ENCODE assay signal across 2 fruit fly cellular contexts in the genomic region with DNA sequence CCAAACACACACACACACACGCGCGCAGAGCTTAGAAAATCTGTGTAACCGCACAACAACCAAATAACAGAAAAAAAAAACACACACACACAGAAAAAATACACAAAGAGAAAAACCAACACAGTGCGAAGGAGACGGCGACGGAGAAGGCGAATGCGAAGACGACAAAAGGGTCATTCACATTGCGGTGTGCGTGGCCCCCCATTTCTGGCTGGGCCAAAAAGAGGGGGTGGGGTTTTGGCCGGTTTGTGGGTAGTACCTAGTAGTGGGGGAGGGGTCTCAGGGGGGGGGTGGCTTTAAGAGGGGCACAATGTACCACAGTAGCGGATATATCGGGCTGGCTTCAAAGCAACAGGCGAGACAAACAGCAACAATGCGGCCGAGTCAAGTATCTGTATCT.
TF ChIP-seq lines count a peak whose summit lies in the region.

No protein-coding gene starts in this region.

TF ChIP-seq in whole organism, embryonic, 481 proteins besides CTCF, POLR2A, EP300 and RAD21 (continued from another document and continues in another):
- no peak for TF ChIP-seq CG12299 (tag; optimal IDR thresholded peaks at IDR 0.05; lab: Kevin White, UChicago)
- no peak for TF ChIP-seq C15 (GFP tag; IDR thresholded peaks at IDR 0.05; lab: Robert Waterston, UW)
- TF ChIP-seq CG14441 (GFP tag; IDR thresholded peaks at IDR 0.05; lab: Robert Waterston, UW), result no peak
- peak; percentile 53 for TF ChIP-seq sqz (GFP tag; optimal IDR thresholded peaks at IDR 0.05; lab: Kevin White, UChicago)
- no peak for TF ChIP-seq CG18764 (GFP tag; optimal IDR thresholded peaks at IDR 0.05; lab: Kevin White, UChicago)
- no peak for TF ChIP-seq Ravus (GFP tag; IDR thresholded peaks at IDR 0.05; lab: Robert Waterston, UW)
- no peak for TF ChIP-seq CG11456 (GFP tag; IDR thresholded peaks at IDR 0.05; lab: Robert Waterston, UW)
- no peak for TF ChIP-seq CG16779 (GFP tag; IDR thresholded peaks at IDR 0.05; lab: Robert Waterston, UW)
- no peak for TF ChIP-seq gt (GFP tag; IDR thresholded peaks at IDR 0.05; lab: Robert Waterston, UW)
- TF ChIP-seq CG13894 (tag; optimal IDR thresholded peaks at IDR 0.05; lab: Kevin White, UChicago), result peak; percentile 39
- no peak for TF ChIP-seq NFAT (GFP tag; IDR thresholded peaks at IDR 0.05; lab: Robert Waterston, UW)
- TF ChIP-seq Fer2 (tag; optimal IDR thresholded peaks at IDR 0.05; lab: Kevin White, UChicago), result no peak
- TF ChIP-seq CG15011 (GFP tag; optimal IDR thresholded peaks at IDR 0.05; lab: Kevin White, UChicago), result no peak
- TF ChIP-seq CG9932 (GFP tag; IDR thresholded peaks at IDR 0.05; lab: Robert Waterston, UW), result no peak
- TF ChIP-seq usp (GFP tag; optimal IDR thresholded peaks at IDR 0.05; lab: Kevin White, UChicago), result no peak
- no peak for TF ChIP-seq maf-S (GFP tag; optimal IDR thresholded peaks at IDR 0.05; lab: Kevin White, UChicago)
- no peak for TF ChIP-seq MTF-1 (GFP tag; optimal IDR thresholded peaks at IDR 0.05; lab: Kevin White, UChicago; ENCODE audit: borderline replicate concordance)
- no peak for TF ChIP-seq eve (GFP tag; optimal IDR thresholded peaks at IDR 0.05; lab: Kevin White, UChicago)
- no peak for TF ChIP-seq CG17385 (GFP tag; optimal IDR thresholded peaks at IDR 0.05; lab: Kevin White, UChicago)
- TF ChIP-seq CG12659 (GFP tag; optimal IDR thresholded peaks at IDR 0.05; lab: Kevin White, UChicago), result no peak
- no peak for TF ChIP-seq Aef1 (GFP tag; IDR thresholded peaks at IDR 0.05; lab: Robert Waterston, UW)
- no peak for TF ChIP-seq CG8924 (tag; optimal IDR thresholded peaks at IDR 0.05; lab: Kevin White, UChicago)
- no peak for TF ChIP-seq dimm (GFP tag; IDR thresholded peaks at IDR 0.05; lab: Robert Waterston, UW)
- no peak for TF ChIP-seq sob (GFP tag; IDR thresholded peaks at IDR 0.05; lab: Robert Waterston, UW)
- TF ChIP-seq CG15479 (GFP tag; optimal IDR thresholded peaks at IDR 0.05; lab: Kevin White, UChicago), result no peak
- TF ChIP-seq YL-1 (GFP tag; optimal IDR thresholded peaks at IDR 0.05; lab: Kevin White, UChicago), result no peak
- TF ChIP-seq aop (GFP tag; IDR thresholded peaks at IDR 0.05; lab: Robert Waterston, UW), result no peak
- TF ChIP-seq crp (GFP tag; optimal IDR thresholded peaks at IDR 0.05; lab: Kevin White, UChicago), result no peak
- no peak for TF ChIP-seq kay (GFP tag; optimal IDR thresholded peaks at IDR 0.05; lab: Kevin White, UChicago)
- no peak for TF ChIP-seq CG13296 (GFP tag; optimal IDR thresholded peaks at IDR 0.05; lab: Kevin White, UChicago)
- no peak for TF ChIP-seq CG2202 (tag; optimal IDR thresholded peaks at IDR 0.05; lab: Kevin White, UChicago)
- TF ChIP-seq pan (optimal IDR thresholded peaks at IDR 0.05; lab: Kevin White, UChicago), result no peak
- TF ChIP-seq pan (GFP tag; optimal IDR thresholded peaks at IDR 0.05 in 1 of 2, IDR thresholded peaks at IDR 0.05 in 1 of 2), result no peak
- no peak for TF ChIP-seq CG8290 (GFP tag; optimal IDR thresholded peaks at IDR 0.05; lab: Kevin White, UChicago)
- TF ChIP-seq CG8290 (tag; optimal IDR thresholded peaks at IDR 0.05; lab: Kevin White, UChicago), result peak in 1 of 2 experiments; percentile 22
- TF ChIP-seq CG6175 (GFP tag; IDR thresholded peaks at IDR 0.05; lab: Robert Waterston, UW), result peak; percentile 61; the same call in 2 of the 3 replicates
- TF ChIP-seq CG12391 (tag; optimal IDR thresholded peaks at IDR 0.05; lab: Kevin White, UChicago), result no peak
- no peak for TF ChIP-seq ems (GFP tag; optimal IDR thresholded peaks at IDR 0.05; lab: Kevin White, UChicago)
- no peak for TF ChIP-seq stwl (tag; optimal IDR thresholded peaks at IDR 0.05; lab: Kevin White, UChicago)
- TF ChIP-seq ap (GFP tag; IDR thresholded peaks at IDR 0.05; lab: Robert Waterston, UW), result no peak
- no peak for TF ChIP-seq tna (GFP tag; IDR thresholded peaks at IDR 0.05; lab: Robert Waterston, UW; ENCODE audit: partially characterized antibody)
- no peak for TF ChIP-seq sisA (GFP tag; IDR thresholded peaks at IDR 0.05; lab: Robert Waterston, UW)
- TF ChIP-seq row (GFP tag; IDR thresholded peaks at IDR 0.05; lab: Robert Waterston, UW), result 0 out of 3 replicates have a peak, but pooled peaks have one; percentile 8
- TF ChIP-seq dmrt99B (tag; optimal IDR thresholded peaks at IDR 0.05; lab: Kevin White, UChicago), result no peak
- TF ChIP-seq CG11504 (tag; optimal IDR thresholded peaks at IDR 0.05; lab: Kevin White, UChicago), result peak; percentile 10
- TF ChIP-seq chinmo (GFP tag; IDR thresholded peaks at IDR 0.05; lab: Robert Waterston, UW; ENCODE audit: partially characterized antibody), result peak; percentile 77; the same call in 1 of the 4 replicates
- TF ChIP-seq oc (tag; optimal IDR thresholded peaks at IDR 0.05; lab: Kevin White, UChicago), result no peak
- no peak for TF ChIP-seq jing (GFP tag; optimal IDR thresholded peaks at IDR 0.05; lab: Kevin White, UChicago)
- no peak for TF ChIP-seq sens (GFP tag; lab: Kevin White, UChicago)
- peak; percentile 35 for TF ChIP-seq scrt (GFP tag; optimal IDR thresholded peaks at IDR 0.05; lab: Kevin White, UChicago)
- TF ChIP-seq CG16813 (GFP tag; IDR thresholded peaks at IDR 0.05; lab: Robert Waterston, UW; ENCODE audit: partially characterized antibody), result no peak
- no peak for TF ChIP-seq Lpt (GFP tag; optimal IDR thresholded peaks at IDR 0.05; lab: Kevin White, UChicago)
- TF ChIP-seq CG11085 (GFP tag; IDR thresholded peaks at IDR 0.05; lab: Robert Waterston, UW), result no peak
- TF ChIP-seq CG15601 (tag; optimal IDR thresholded peaks at IDR 0.05; lab: Kevin White, UChicago), result no peak
- no peak for TF ChIP-seq CG14667 (GFP tag; IDR thresholded peaks at IDR 0.05; lab: Robert Waterston, UW)
- TF ChIP-seq CG12104 (GFP tag; optimal IDR thresholded peaks at IDR 0.05; lab: Kevin White, UChicago), result no peak
- TF ChIP-seq CG1024 (GFP tag; IDR thresholded peaks at IDR 0.05; lab: Robert Waterston, UW), result no peak
- no peak for TF ChIP-seq HHEX (GFP tag; optimal IDR thresholded peaks at IDR 0.05; lab: Kevin White, UChicago)
- no peak for TF ChIP-seq CG32767 (GFP tag; IDR thresholded peaks at IDR 0.05; lab: Robert Waterston, UW)
- TF ChIP-seq CG3407 (GFP tag; optimal IDR thresholded peaks at IDR 0.05; lab: Kevin White, UChicago), result no peak
- TF ChIP-seq CG5180 (GFP tag; optimal IDR thresholded peaks at IDR 0.05; lab: Kevin White, UChicago), result peak; percentile 38
- TF ChIP-seq zen2 (GFP tag; IDR thresholded peaks at IDR 0.05; lab: Robert Waterston, UW; ENCODE audit: partially characterized antibody), result no peak
- TF ChIP-seq H15 (GFP tag; IDR thresholded peaks at IDR 0.05; lab: Robert Waterston, UW), result no peak
- TF ChIP-seq CG9817 (tag; optimal IDR thresholded peaks at IDR 0.05; lab: Kevin White, UChicago), result no peak
- no peak for TF ChIP-seq CG30020 (tag; optimal IDR thresholded peaks at IDR 0.05; lab: Kevin White, UChicago)
- no peak for TF ChIP-seq Ets65A (GFP tag; lab: Kevin White, UChicago)
- TF ChIP-seq wek (GFP tag; optimal IDR thresholded peaks at IDR 0.05; lab: Kevin White, UChicago), result no peak

TF ChIP-seq in whole organism, prepupa, 60 proteins besides CTCF, POLR2A, EP300 and RAD21 (continued from another document):
- TF ChIP-seq CG10669 (GFP tag; optimal IDR thresholded peaks at IDR 0.05; lab: Kevin White, UChicago), result no peak
- TF ChIP-seq CG9139 (GFP tag; optimal IDR thresholded peaks at IDR 0.05; lab: Kevin White, UChicago), result no peak
- TF ChIP-seq fd85E (GFP tag; optimal IDR thresholded peaks at IDR 0.05; lab: Kevin White, UChicago), result no peak
- TF ChIP-seq CG34406 (GFP tag; optimal IDR thresholded peaks at IDR 0.05; lab: Kevin White, UChicago), result no peak
- peak in 1 of 2 experiments; percentile 43 for TF ChIP-seq ss (GFP tag; optimal IDR thresholded peaks at IDR 0.05; lab: Kevin White, UChicago)
